Fruit fly (Drosophila melanogaster) whole organism, embryonic: Measurements from ENCODE around the gene CG34248.

Source experiments
- Atf-2 ChIP-seq: fragments of 200-800 bp; sonication (Bioruptor generic); optimal IDR thresholded peaks from 2 replicates; lab custom pipeline; 2016; ENCODE audit warnings: missing biosample characterization, missing genetic modification characterization
- Atf6 ChIP-seq: fragments of 200-800 bp; sonication (Bioruptor generic); IDR thresholded peaks from 2 replicates; pipeline ENCODE4 v1.3.6; 2022; ENCODE audit warnings: missing biosample characterization, missing genetic modification characterization
- Bteb2 ChIP-seq: fragments of 200-800 bp; sonication (Bioruptor generic); optimal IDR thresholded peaks from 2 replicates; lab custom pipeline; 2016; ENCODE audit warnings: missing biosample characterization, missing genetic modification characterization
- CG10462 ChIP-seq: fragments of 200-800 bp; sonication (Bioruptor generic); optimal IDR thresholded peaks from 2 replicates; lab custom pipeline; 2016; ENCODE audit warnings: missing biosample characterization, missing genetic modification characterization
- CG10543 ChIP-seq: fragments of 200-800 bp; sonication (Bioruptor generic); optimal IDR thresholded peaks from 3 replicates; lab custom pipeline; 2017; ENCODE audit warnings: missing biosample characterization, mild to moderate bottlenecking, missing genetic modification characterization, moderate library complexity
- CG11504 ChIP-seq: fragments of 200-800 bp; sonication (Bioruptor generic); optimal IDR thresholded peaks from 3 replicates; lab custom pipeline; 2019; ENCODE audit warnings: missing biosample characterization, mild to moderate bottlenecking, missing genetic modification characterization, moderate library complexity
- CG12104 ChIP-seq: fragments of 200-800 bp; sonication (Bioruptor generic); optimal IDR thresholded peaks from 3 replicates; lab custom pipeline; 2016; ENCODE audit warnings: missing biosample characterization, missing genetic modification characterization
- CG12391 ChIP-seq: fragments of 200-800 bp; sonication (Bioruptor generic); optimal IDR thresholded peaks from 3 replicates; lab custom pipeline; 2018; ENCODE audit warnings: missing biosample characterization, mild to moderate bottlenecking, missing genetic modification characterization, moderate library complexity
- CG12744 ChIP-seq: fragments of 200-800 bp; sonication (Bioruptor generic); optimal IDR thresholded peaks from 2 replicates; lab custom pipeline; 2016; ENCODE audit warnings: missing biosample characterization, missing genetic modification characterization
- CG12769 ChIP-seq: fragments of 200-800 bp; sonication (Bioruptor generic); optimal IDR thresholded peaks from 2 replicates; lab custom pipeline; 2019; ENCODE audit warnings: missing biosample characterization, mild to moderate bottlenecking, missing genetic modification characterization, moderate library complexity
- CG13624 ChIP-seq: fragments of 200-800 bp; sonication (Bioruptor generic); optimal IDR thresholded peaks from 2 replicates; lab custom pipeline; 2016; ENCODE audit warnings: missing biosample characterization, missing genetic modification characterization
- CG13894 ChIP-seq: fragments of 200-800 bp; sonication (Bioruptor generic); optimal IDR thresholded peaks from 3 replicates; lab custom pipeline; 2018; ENCODE audit warnings: missing biosample characterization, mild to moderate bottlenecking, missing genetic modification characterization, moderate library complexity
- CG15011 ChIP-seq: fragments of 200-800 bp; sonication (Bioruptor generic); optimal IDR thresholded peaks from 3 replicates; lab custom pipeline; 2018; ENCODE audit warnings: missing biosample characterization, mild to moderate bottlenecking, missing genetic modification characterization
- CG15514 ChIP-seq: fragments of 200-800 bp; sonication (Bioruptor generic); optimal IDR thresholded peaks from 3 replicates; lab custom pipeline; 2017; ENCODE audit warnings: missing biosample characterization, missing genetic modification characterization, mild to moderate bottlenecking, moderate library complexity, missing genetic modification reagents
- CG1603 ChIP-seq: fragments of 200-800 bp; sonication (Bioruptor generic); optimal IDR thresholded peaks from 2 replicates; lab custom pipeline; 2019; ENCODE audit warnings: missing biosample characterization, mild to moderate bottlenecking, missing genetic modification characterization, moderate library complexity
- CG16813 ChIP-seq: fragments of 200-800 bp; sonication (Bioruptor generic); IDR thresholded peaks from 3 replicates; pipeline ENCODE4 v1.3.6; 2022; ENCODE audit warnings: missing biosample characterization, missing genetic modification characterization; ENCODE audit not compliant: partially characterized antibody
- CG18599 ChIP-seq: fragments of 200-800 bp; sonication (Bioruptor generic); optimal IDR thresholded peaks from 3 replicates; lab custom pipeline; 2017; ENCODE audit warnings: missing biosample characterization, missing genetic modification characterization, mild to moderate bottlenecking, moderate library complexity, missing genetic modification reagents
- CG31365 ChIP-seq: fragments of 200-800 bp; sonication (Bioruptor generic); optimal IDR thresholded peaks from 2 replicates; lab custom pipeline; 2018; ENCODE audit warnings: missing biosample characterization, mild to moderate bottlenecking, missing genetic modification characterization
- CG31441 ChIP-seq: fragments of 200-800 bp; sonication (Bioruptor generic); IDR thresholded peaks from 2 replicates; pipeline ENCODE4 v1.3.6; 2022; ENCODE audit warnings: missing biosample characterization, missing genetic modification characterization
- CG34376 ChIP-seq: fragments of 200-800 bp; sonication (Bioruptor generic); optimal IDR thresholded peaks from 2 replicates; lab custom pipeline; 2018; ENCODE audit warnings: missing biosample characterization, mild to moderate bottlenecking, missing genetic modification characterization
- CG8478 ChIP-seq: fragments of >200 bp; optimal IDR thresholded peaks from 2 replicates; lab custom pipeline; 2018
- CG8765 ChIP-seq: fragments of 200-800 bp; sonication (Bioruptor generic); IDR thresholded peaks from 2 replicates; pipeline ENCODE4 v1.3.6; 2022; ENCODE audit warnings: missing biosample characterization, missing genetic modification characterization
- Deaf1 ChIP-seq: fragments of 200-800 bp; optimal IDR thresholded peaks from 3 replicates; lab custom pipeline; 2019; ENCODE audit warnings: missing biosample characterization, mild to moderate bottlenecking, missing genetic modification characterization, moderate library complexity
- Doc2 ChIP-seq: fragments of 200-800 bp; sonication (Bioruptor generic); IDR thresholded peaks from 2 replicates; pipeline ENCODE4 v1.3.6; 2022; ENCODE audit warnings: missing biosample characterization, missing genetic modification characterization
- Drgx ChIP-seq: fragments of 200-800 bp; sonication (Bioruptor generic); IDR thresholded peaks from 2 replicates; pipeline ENCODE4 v1.3.6; 2022; ENCODE audit warnings: missing biosample characterization, missing genetic modification characterization
- HLHmδ ChIP-seq: fragments of 200-800 bp; sonication (Bioruptor generic); optimal IDR thresholded peaks from 2 replicates; lab custom pipeline; 2018; ENCODE audit warnings: missing biosample characterization, mild to moderate bottlenecking, missing genetic modification characterization, moderate library complexity
- Hr39 ChIP-seq: fragments of >200 bp; optimal IDR thresholded peaks from 2 replicates; lab custom pipeline; 2017
- Rfx ChIP-seq: fragments of 200-800 bp; sonication (Bioruptor generic); IDR thresholded peaks from 2 replicates; pipeline ENCODE4 v1.3.6; 2022; ENCODE audit warnings: missing biosample characterization, missing genetic modification characterization
- Rx ChIP-seq: fragments of 200-800 bp; sonication (Bioruptor generic); IDR thresholded peaks from 2 replicates; pipeline ENCODE4 v1.3.6; 2022; ENCODE audit warnings: missing biosample characterization, missing genetic modification characterization
- TFAM ChIP-seq: fragments of 200-800 bp; sonication (Bioruptor generic); optimal IDR thresholded peaks from 2 replicates; lab custom pipeline; 2017; ENCODE audit warnings: missing biosample characterization, missing genetic modification characterization, inconsistent platforms
- Taf1 ChIP-seq: fragments of 200-800 bp; sonication (Bioruptor generic); IDR thresholded peaks from 2 replicates; pipeline ENCODE4 v1.3.6; 2022; ENCODE audit warnings: missing biosample characterization, missing genetic modification characterization
- Xbp1 ChIP-seq: fragments of 200-800 bp; sonication (Bioruptor generic); optimal IDR thresholded peaks from 3 replicates; lab custom pipeline; 2016; ENCODE audit warnings: missing biosample characterization, mild to moderate bottlenecking, missing genetic modification characterization
- amos ChIP-seq: fragments of 200-800 bp; sonication (Bioruptor generic); IDR thresholded peaks from 2 replicates; pipeline ENCODE4 v1.3.6; 2022; ENCODE audit warnings: missing biosample characterization, missing genetic modification characterization; ENCODE audit not compliant: partially characterized antibody
- bowl ChIP-seq: fragments of 200-800 bp; sonication (Bioruptor generic); IDR thresholded peaks from 2 replicates; pipeline ENCODE4 v1.3.6; 2022; ENCODE audit warnings: missing biosample characterization, missing genetic modification characterization
- chinmo ChIP-seq: fragments of 200-800 bp; sonication (Bioruptor generic); IDR thresholded peaks from 4 replicates; pipeline ENCODE4 v1.3.6; 2022; ENCODE audit warnings: missing biosample characterization, missing genetic modification characterization; ENCODE audit not compliant: partially characterized antibody
- danr ChIP-seq: fragments of 200-800 bp; sonication (Bioruptor generic); IDR thresholded peaks from 2 replicates; pipeline ENCODE4 v1.3.6; 2022; ENCODE audit warnings: missing biosample characterization, missing genetic modification characterization
- disco-r ChIP-seq: fragments of 200-800 bp; sonication (Bioruptor generic); optimal IDR thresholded peaks from 2 replicates; lab custom pipeline; 2016; ENCODE audit warnings: missing biosample characterization, missing genetic modification characterization
- en ChIP-seq: fragments of 200-800 bp; sonication (Bioruptor generic); optimal IDR thresholded peaks from 2 replicates; lab custom pipeline; 2016; ENCODE audit warnings: missing biosample characterization, missing genetic modification characterization
- eve ChIP-seq, 2 experiments: fragments of >200 bp; optimal IDR thresholded peaks; 2 replicates each; lab custom pipeline; 2017; ENCODE audit warnings: missing biosample characterization in 2 of 2, missing genetic modification characterization in 2 of 2
- fd3F ChIP-seq: fragments of 200-800 bp; sonication (Bioruptor generic); optimal IDR thresholded peaks from 2 replicates; lab custom pipeline; 2018; ENCODE audit warnings: missing biosample characterization, mild to moderate bottlenecking, missing genetic modification characterization, moderate library complexity
- ftz-f1 ChIP-seq: fragments of 200-800 bp; sonication (Bioruptor generic); optimal IDR thresholded peaks from 2 replicates; lab custom pipeline; 2016; ENCODE audit warnings: missing biosample characterization, missing genetic modification characterization
- h ChIP-seq: fragments of >200 bp; optimal IDR thresholded peaks from 2 replicates; lab custom pipeline; 2017
- her ChIP-seq: fragments of 200-800 bp; sonication (Bioruptor generic); optimal IDR thresholded peaks from 2 replicates; lab custom pipeline; 2016; ENCODE audit warnings: missing biosample characterization, missing genetic modification characterization
- mirr ChIP-seq: fragments of 200-800 bp; sonication (Bioruptor generic); optimal IDR thresholded peaks from 3 replicates; lab custom pipeline; 2018; ENCODE audit warnings: missing biosample characterization, mild to moderate bottlenecking, missing genetic modification characterization
- org-1 ChIP-seq: fragments of 200-800 bp; sonication (Bioruptor generic); optimal IDR thresholded peaks from 2 replicates; lab custom pipeline; 2017; ENCODE audit warnings: missing biosample characterization, missing genetic modification characterization
- pfk ChIP-seq: fragments of 200-800 bp; sonication (Bioruptor generic); optimal IDR thresholded peaks from 2 replicates; lab custom pipeline; 2018; ENCODE audit warnings: missing biosample characterization, mild to moderate bottlenecking, missing genetic modification characterization, moderate library complexity
- pho ChIP-seq: fragments of 200-800 bp; sonication (Bioruptor generic); optimal IDR thresholded peaks from 2 replicates; lab custom pipeline; 2016; ENCODE audit warnings: missing biosample characterization, missing genetic modification characterization
- psq ChIP-seq: fragments of 200-800 bp; sonication (Bioruptor generic); optimal IDR thresholded peaks from 2 replicates; lab custom pipeline; 2017; ENCODE audit warnings: missing biosample characterization, missing genetic modification characterization
- sd ChIP-seq: fragments of 200-800 bp; sonication (Bioruptor generic); optimal IDR thresholded peaks from 3 replicates; lab custom pipeline; 2018; ENCODE audit warnings: missing biosample characterization, mild to moderate bottlenecking, missing genetic modification characterization, moderate library complexity
- sima ChIP-seq: fragments of 200-800 bp; sonication (Bioruptor generic); optimal IDR thresholded peaks from 2 replicates; lab custom pipeline; 2016; ENCODE audit warnings: missing biosample characterization, missing genetic modification characterization
- tx ChIP-seq: fragments of 200-800 bp; sonication (Bioruptor generic); optimal IDR thresholded peaks from 2 replicates; lab custom pipeline; 2016; ENCODE audit warnings: missing biosample characterization, missing genetic modification characterization
- unc-4 ChIP-seq: fragments of 200-800 bp; sonication (Bioruptor generic); IDR thresholded peaks from 2 replicates; pipeline ENCODE4 v1.3.6; 2022; ENCODE audit warnings: missing biosample characterization, missing genetic modification characterization; ENCODE audit not compliant: partially characterized antibody
- usp ChIP-seq: fragments of >200 bp; optimal IDR thresholded peaks from 2 replicates; lab custom pipeline; 2017; ENCODE audit warnings: missing biosample characterization, missing genetic modification characterization

The CG34248 gene

dm6 chr3L:16231857-16232256 lies 38.8 kb downstream of the CG34248 start, which contains the start of the genes PDCD-5 and MED10:
TSS of gene PDCD-5 (minus strand) at chr3L:16232038.
TSS of gene MED10 (plus strand) at chr3L:16232084.
- no peak for TF ChIP-seq CG12104 (GFP tag; lab: Kevin White, UChicago)
- no peak for TF ChIP-seq psq (GFP tag; lab: Kevin White, UChicago)
- TF ChIP-seq Atf-2 = no peak
- no peak for TF ChIP-seq Rfx (GFP tag; lab: Robert Waterston, UW)
- TF ChIP-seq unc-4 (GFP tag; lab: Robert Waterston, UW) = no peak
- TF ChIP-seq CG31441 (GFP tag; lab: Robert Waterston, UW) = no peak
- no peak for TF ChIP-seq Hr39
- no peak for TF ChIP-seq org-1 (GFP tag; lab: Kevin White, UChicago)
- TF ChIP-seq ftz-f1 = peak; percentile 47
- TF ChIP-seq chinmo (GFP tag; lab: Robert Waterston, UW) = no peak
- no peak for TF ChIP-seq CG18599 (GFP tag; lab: Kevin White, UChicago)
- no peak for TF ChIP-seq Bteb2 (GFP tag; lab: Kevin White, UChicago)
- TF ChIP-seq Atf6 (GFP tag; lab: Robert Waterston, UW) = no peak
- no peak for TF ChIP-seq CG13894 (tag; lab: Kevin White, UChicago)
- no peak for TF ChIP-seq Doc2 (GFP tag; lab: Robert Waterston, UW)
- no peak for TF ChIP-seq mirr
- peak; percentile 58 for TF ChIP-seq Deaf1
- TF ChIP-seq CG8478 (lab: Kevin White, UChicago) = no peak
- no peak for TF ChIP-seq CG10462 (GFP tag; lab: Kevin White, UChicago)
- TF ChIP-seq CG10543 (GFP tag; lab: Kevin White, UChicago) = no peak
- no peak for TF ChIP-seq fd3F (GFP tag; lab: Kevin White, UChicago)
- no peak for TF ChIP-seq CG12744 (GFP tag; lab: Kevin White, UChicago)
- TF ChIP-seq CG1603 (tag; lab: Kevin White, UChicago) = peak; percentile 83
- no peak for TF ChIP-seq TFAM (GFP tag; lab: Kevin White, UChicago)
- TF ChIP-seq amos = peak; percentile 43
- no peak for TF ChIP-seq CG34376 (GFP tag; lab: Kevin White, UChicago)
- no peak for TF ChIP-seq Xbp1 (GFP tag; lab: Kevin White, UChicago)
- TF ChIP-seq CG12391 (tag; lab: Kevin White, UChicago) = no peak
- no peak for TF ChIP-seq CG8765
- TF ChIP-seq CG11504 (tag; lab: Kevin White, UChicago) = no peak
- TF ChIP-seq en (GFP tag; lab: Kevin White, UChicago) = no peak
- TF ChIP-seq pfk (GFP tag; lab: Kevin White, UChicago) = no peak
- TF ChIP-seq CG15514 (GFP tag; lab: Kevin White, UChicago) = peak; percentile 53
- TF ChIP-seq danr (GFP tag; lab: Robert Waterston, UW) = no peak
- TF ChIP-seq CG31365 (tag; lab: Kevin White, UChicago) = no peak
- no peak for TF ChIP-seq sima
- TF ChIP-seq Drgx (GFP tag; lab: Robert Waterston, UW) = no peak
- TF ChIP-seq Rx = no peak
- no peak for TF ChIP-seq tx
- no peak for TF ChIP-seq HLHmδ (GFP tag; lab: Kevin White, UChicago)
- no peak for TF ChIP-seq eve (GFP tag; optimal IDR thresholded peaks at IDR 0.05; lab: Kevin White, UChicago)
- no peak for TF ChIP-seq disco-r
- no peak for TF ChIP-seq pho (GFP tag; lab: Kevin White, UChicago)
- TF ChIP-seq CG15011 (GFP tag; lab: Kevin White, UChicago) = no peak
- peak; percentile 10 for TF ChIP-seq CG13624 (GFP tag; lab: Kevin White, UChicago)
- TF ChIP-seq her (GFP tag; lab: Kevin White, UChicago) = peak; percentile 100
- TF ChIP-seq sd (tag; lab: Kevin White, UChicago) = no peak
- TF ChIP-seq CG16813 (GFP tag; lab: Robert Waterston, UW) = no peak
- no peak for TF ChIP-seq bowl (GFP tag; lab: Robert Waterston, UW)
- TF ChIP-seq h (lab: Kevin White, UChicago) = no peak
- TF ChIP-seq Taf1 = no peak
- TF ChIP-seq CG12769 (tag; lab: Kevin White, UChicago) = no peak
- no peak for TF ChIP-seq usp
